Worm (Caenorhabditis elegans) whole organism, mixed stage, embryonic: ENCODE results near the gene hmit-1.3.

Experiments
- M03D4.4 ChIP-seq: sonication (generic microtip); optimal IDR thresholded peaks from 2 replicates; lab custom pipeline; 2017; ENCODE audit warnings: mild to moderate bottlenecking, missing genetic modification characterization, missing compliant biosample characterization
- blmp-1 ChIP-seq: fragments of 150-350 bp; optimal IDR thresholded peaks from 2 replicates; lab custom pipeline; 2014; ENCODE audit warnings: missing biosample characterization, missing genetic modification characterization
- ceh-83 ChIP-seq: fragments of 200-800 bp; sonication (Bioruptor generic); optimal IDR thresholded peaks from 2 replicates; lab custom pipeline; 2018; ENCODE audit warnings: mild to moderate bottlenecking, missing genetic modification characterization, missing compliant biosample characterization
- ces-1 ChIP-seq: fragments of 150-350 bp; optimal IDR thresholded peaks from 2 replicates; lab custom pipeline; 2014; ENCODE audit warnings: missing biosample characterization, missing genetic modification reagents, missing genetic modification characterization
- cnd-1 ChIP-seq: fragments of 200-800 bp; sonication (Bioruptor generic); optimal IDR thresholded peaks from 2 replicates; lab custom pipeline; 2018; ENCODE audit warnings: mild to moderate bottlenecking, missing genetic modification characterization, missing compliant biosample characterization
- drap-1 ChIP-seq: fragments of 200-800 bp; sonication (Bioruptor generic); optimal IDR thresholded peaks from 3 replicates; lab custom pipeline; 2018; ENCODE audit warnings: mild to moderate bottlenecking, missing genetic modification characterization, missing compliant biosample characterization
- elt-1 ChIP-seq: sonication (generic microtip); optimal IDR thresholded peaks from 2 replicates; lab custom pipeline; 2017; ENCODE audit warnings: missing genetic modification characterization, mild to moderate bottlenecking, missing compliant biosample characterization, antibody characterized with exemption, moderate library complexity, borderline replicate concordance; ENCODE audit not compliant: insufficient read depth
- elt-3 ChIP-seq: fragments of 150-350 bp; optimal IDR thresholded peaks from 2 replicates; lab custom pipeline; 2014; ENCODE audit warnings: missing biosample characterization, missing genetic modification characterization
- flh-1 ChIP-seq: fragments of 200-800 bp; sonication (Bioruptor generic); optimal IDR thresholded peaks from 2 replicates; lab custom pipeline; 2018; ENCODE audit warnings: mild to moderate bottlenecking, missing genetic modification characterization, moderate library complexity, missing compliant biosample characterization
- ham-2 ChIP-seq: fragments of 200-800 bp; sonication (Bioruptor generic); optimal IDR thresholded peaks from 2 replicates; lab custom pipeline; 2018; ENCODE audit warnings: mild to moderate bottlenecking, missing genetic modification characterization, missing compliant biosample characterization
- lin-13 ChIP-seq: fragments of 150-350 bp; optimal IDR thresholded peaks from 2 replicates; lab custom pipeline; 2014; ENCODE audit warnings: missing biosample characterization, missing genetic modification characterization
- lin-32 ChIP-seq: fragments of 200-800 bp; sonication (Bioruptor generic); optimal IDR thresholded peaks from 2 replicates; lab custom pipeline; 2018; ENCODE audit warnings: mild to moderate bottlenecking, missing genetic modification characterization, missing compliant biosample characterization
- lsy-2 ChIP-seq: fragments of 150-350 bp; optimal IDR thresholded peaks from 2 replicates; lab custom pipeline; 2014; ENCODE audit warnings: missing biosample characterization, missing genetic modification characterization
- mab-5 ChIP-seq: fragments of 150-350 bp; optimal IDR thresholded peaks from 2 replicates; lab custom pipeline; 2014; ENCODE audit warnings: missing biosample characterization, missing genetic modification characterization
- mls-2 ChIP-seq: sonication (generic microtip); optimal IDR thresholded peaks from 2 replicates; lab custom pipeline; 2016; ENCODE audit warnings: mild to moderate bottlenecking, missing genetic modification characterization, moderate library complexity, missing compliant biosample characterization
- nhr-12 ChIP-seq: fragments of 150-350 bp; optimal IDR thresholded peaks from 2 replicates; lab custom pipeline; 2014; ENCODE audit warnings: missing biosample characterization, missing genetic modification characterization
- nhr-237 ChIP-seq: fragments of 150-350 bp; optimal IDR thresholded peaks from 2 replicates; lab custom pipeline; 2014; ENCODE audit warnings: missing biosample characterization, missing genetic modification characterization
- nhr-28 ChIP-seq: fragments of 150-350 bp; optimal IDR thresholded peaks from 2 replicates; lab custom pipeline; 2014; ENCODE audit warnings: missing biosample characterization, missing genetic modification characterization
- nhr-76 ChIP-seq: sonication (generic microtip); optimal IDR thresholded peaks from 2 replicates; lab custom pipeline; 2017; ENCODE audit warnings: missing biosample characterization, missing genetic modification characterization
- pha-4 ChIP-seq: fragments of 150-350 bp; optimal IDR thresholded peaks from 2 replicates; lab custom pipeline; 2018; ENCODE audit warnings: missing biosample characterization, missing genetic modification reagents, missing genetic modification characterization
- sem-2 ChIP-seq: fragments of 200-800 bp; sonication (Bioruptor generic); optimal IDR thresholded peaks from 2 replicates; lab custom pipeline; 2018; ENCODE audit warnings: mild to moderate bottlenecking, missing genetic modification characterization, missing compliant biosample characterization
- snpc-4 ChIP-seq: fragments of 150-350 bp; optimal IDR thresholded peaks from 2 replicates; lab custom pipeline; 2014; ENCODE audit warnings: missing biosample characterization, missing genetic modification characterization
- sptf-1 ChIP-seq: sonication (generic microtip); optimal IDR thresholded peaks from 2 replicates; lab custom pipeline; 2017; ENCODE audit warnings: mild to moderate bottlenecking, missing genetic modification characterization, moderate library complexity, missing compliant biosample characterization
- tbx-8 ChIP-seq: fragments of 200-800 bp; sonication (Bioruptor generic); optimal IDR thresholded peaks from 2 replicates; lab custom pipeline; 2018; ENCODE audit warnings: mild to moderate bottlenecking, missing genetic modification characterization, moderate library complexity, missing compliant biosample characterization
- unc-39 ChIP-seq: fragments of 150-350 bp; optimal IDR thresholded peaks from 2 replicates; lab custom pipeline; 2014; ENCODE audit warnings: missing biosample characterization, missing genetic modification characterization
- unc-62 ChIP-seq: fragments of 150-350 bp; optimal IDR thresholded peaks from 2 replicates; lab custom pipeline; 2014; ENCODE audit warnings: missing biosample characterization, missing genetic modification reagents, missing genetic modification characterization
- zip-8 ChIP-seq: fragments of 150-350 bp; optimal IDR thresholded peaks from 2 replicates; lab custom pipeline; 2014; ENCODE audit warnings: missing biosample characterization, missing genetic modification characterization
- ztf-11 ChIP-seq: fragments of 150-350 bp; optimal IDR thresholded peaks from 2 replicates; lab custom pipeline; 2014; ENCODE audit warnings: missing biosample characterization, missing genetic modification characterization

The hmit-1.3 gene

ce11 chrIII:3550364-3550763, 31.0 kb upstream of the hmit-1.3 start:
- TF ChIP-seq nhr-28 (tag; lab: Kevin White, UChicago) (no peak), elt-1 (tag; lab: Kevin White, UChicago) (no peak), snpc-4 (tag; lab: Kevin White, UChicago) (no peak), mls-2 (tag; lab: Kevin White, UChicago) (no peak), nhr-76 (tag; lab: Kevin White, UChicago) (no peak), ham-2 (no peak), tbx-8 (GFP tag; lab: Kevin White, UChicago) (no peak), lin-13 (no peak), cnd-1 (tag; lab: Kevin White, UChicago) (no peak), blmp-1 (tag; lab: Kevin White, UChicago) (no peak), elt-3 (tag; lab: Kevin White, UChicago) (no peak), zip-8 (tag; lab: Kevin White, UChicago) (no peak), nhr-12 (tag; lab: Kevin White, UChicago) (no peak), ztf-11 (tag; lab: Kevin White, UChicago) (no peak), M03D4.4 (tag; lab: Kevin White, UChicago) (no peak)

- TF ChIP-seq drap-1 (no peak), lsy-2 (tag; lab: Kevin White, UChicago) (no peak), sptf-1 (no peak), unc-62 (GFP tag; lab: Kevin White, UChicago) (no peak), lin-13 (no peak), elt-3 (tag; lab: Kevin White, UChicago) (no peak), ceh-83 (GFP tag; lab: Kevin White, UChicago) (no peak), M03D4.4 (tag; lab: Kevin White, UChicago) (no peak), blmp-1 (tag; lab: Kevin White, UChicago) (no peak), snpc-4 (tag; lab: Kevin White, UChicago) (no peak), mab-5 (tag; lab: Kevin White, UChicago) (no peak), mls-2 (tag; lab: Kevin White, UChicago) (no peak), cnd-1 (tag; lab: Kevin White, UChicago) (no peak), pha-4 (tag; lab: Kevin White, UChicago) (no peak), nhr-237 (tag; lab: Kevin White, UChicago) (no peak), elt-1 (tag; lab: Kevin White, UChicago) (no peak), nhr-28 (tag; lab: Kevin White, UChicago) (no peak)
These were observed 30.3 kb upstream of the hmit-1.3 start, which contains the start of gene C54C6.5 for ce11 chrIII:3549750-3550149. Gene C54C6.5, minus strand, starts transcription at chrIII:3549850.

- no peak for TF ChIP-seq lin-32 (GFP tag; lab: Kevin White, UChicago)
- TF ChIP-seq ztf-11 (tag; lab: Kevin White, UChicago) = no peak
- TF ChIP-seq unc-39 (tag; lab: Kevin White, UChicago) = no peak
- no peak for TF ChIP-seq flh-1 (GFP tag; lab: Kevin White, UChicago)
- no peak for TF ChIP-seq cnd-1 (tag; lab: Kevin White, UChicago)
- TF ChIP-seq lsy-2 (tag; lab: Kevin White, UChicago) = no peak
These were observed 28.6 kb upstream of the hmit-1.3 start, which contains the start of gene C54C6.11 for ce11 chrIII:3548017-3548416. Gene C54C6.11, plus strand, starts transcription at chrIII:3548317.

- TF ChIP-seq lin-13 (no peak), zip-8 (tag; lab: Kevin White, UChicago) (peak; percentile 9)
These were observed 26.9 kb upstream of the hmit-1.3 start, which contains the start of gene C54C6.7 for ce11 chrIII:3546323-3546722. Gene C54C6.7, minus strand, starts transcription at chrIII:3546423.

ce11 chrIII:3543071-3543470, 23.7 kb upstream of the hmit-1.3 start:
- TF ChIP-seq cnd-1 (tag; lab: Kevin White, UChicago) (peak; percentile 83), unc-62 (GFP tag; lab: Kevin White, UChicago) (peak; percentile 56), ces-1 (peak; percentile 98), nhr-237 (tag; lab: Kevin White, UChicago) (no peak), lin-32 (GFP tag; lab: Kevin White, UChicago) (peak; percentile 48)

- TF ChIP-seq sem-2 (no peak), ces-1 (peak; percentile 89), elt-1 (tag; lab: Kevin White, UChicago) (no peak), drap-1 (no peak), unc-39 (tag; lab: Kevin White, UChicago) (no peak), flh-1 (GFP tag; lab: Kevin White, UChicago) (no peak), snpc-4 (tag; lab: Kevin White, UChicago) (no peak)
These were observed 22.7 kb upstream of the hmit-1.3 start for ce11 chrIII:3542105-3542504.
